Fruit fly (Drosophila melanogaster) whole organism, prepupa: ENCODE measurements around the gene CG8032.

ENCODE experiments used
- CG7368 ChIP-seq: fragments of 200-800 bp; sonication (Bioruptor generic); optimal IDR thresholded peaks from 3 replicates; lab custom pipeline; 2016; ENCODE audit warnings: missing biosample characterization, missing genetic modification characterization
- CG9139 ChIP-seq: fragments of 200-800 bp; sonication (Bioruptor generic); optimal IDR thresholded peaks from 3 replicates; lab custom pipeline; 2017; ENCODE audit warnings: missing biosample characterization, mild to moderate bottlenecking, missing genetic modification characterization
- Sox102F ChIP-seq: fragments of 200-800 bp; sonication (Bioruptor generic); optimal IDR thresholded peaks from 2 replicates; lab custom pipeline; 2016; ENCODE audit warnings: missing biosample characterization, mild to moderate bottlenecking, missing genetic modification characterization

dm6 chr3R:8667568-8667967, 3.7 kb downstream of the CG8032 start, which contains the start of gene CG8036:
- TF ChIP-seq CG7368 (no peak), Sox102F (GFP tag; lab: Kevin White, UChicago) (no peak), CG9139 (GFP tag; lab: Kevin White, UChicago) (no peak)
